Worm (Caenorhabditis elegans) whole organism, L4/young adult: ENCODE measurements around the gene K07F5.15.

Experiments used
- dao-5 ChIP-seq: sonication (generic microtip); optimal IDR thresholded peaks from 2 replicates; lab custom pipeline; 2016; ENCODE audit warnings: missing genotype, missing genetic modification characterization, moderate library complexity, missing compliant biosample characterization
- him-1 ChIP-seq: sonication (generic microtip); optimal IDR thresholded peaks from 2 replicates; lab custom pipeline; 2016; ENCODE audit warnings: missing genotype, missing genetic modification reagents, missing genetic modification characterization, missing compliant biosample characterization

- TF ChIP-seq him-1 (tag; lab: Kevin White, UChicago) = no peak
- TF ChIP-seq dao-5 = no peak
Observed at ce11 chrIV:9857952-9858488, 6.9 kb upstream of the K07F5.15 start, which contains the start of gene npp-1.
